Worm (Caenorhabditis elegans) whole organism, L4/young adult: ENCODE results near the gene F49C5.3.

Experiments used
- W03F9.2 ChIP-seq: fragments of 150-350 bp; optimal IDR thresholded peaks from 2 replicates; lab custom pipeline; 2014; ENCODE audit warnings: missing biosample characterization, missing genetic modification characterization
- dao-5 ChIP-seq: sonication (generic microtip); optimal IDR thresholded peaks from 2 replicates; lab custom pipeline; 2016; ENCODE audit warnings: missing genotype, missing genetic modification characterization, moderate library complexity, missing compliant biosample characterization
- him-1 ChIP-seq: sonication (generic microtip); optimal IDR thresholded peaks from 2 replicates; lab custom pipeline; 2016; ENCODE audit warnings: missing genotype, missing genetic modification reagents, missing genetic modification characterization, missing compliant biosample characterization

DNA sequence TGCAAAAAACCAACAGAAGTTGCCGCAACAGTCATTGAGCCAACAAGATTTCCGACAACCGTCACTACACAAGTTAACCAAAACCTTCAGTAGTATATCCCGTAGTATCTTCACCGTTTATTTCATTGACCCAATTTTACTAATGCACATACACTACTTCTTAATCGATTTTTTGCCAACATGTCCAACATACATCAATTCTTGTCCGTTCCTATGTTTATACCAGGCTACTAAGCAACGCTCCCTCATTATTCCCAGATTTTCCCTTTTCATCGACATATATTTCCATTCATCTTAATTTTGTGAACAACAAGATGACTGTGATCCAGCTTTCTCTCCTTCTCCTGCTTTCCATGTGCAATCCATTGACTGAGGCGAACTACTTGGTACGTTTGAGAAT is 29.5 kb downstream of the F49C5.3 start, which contains the start of gene F49C5.7:
- no peak for TF ChIP-seq him-1 (tag; lab: Kevin White, UChicago)
- TF ChIP-seq dao-5: no peak
- TF ChIP-seq W03F9.2 (tag; lab: Kevin White, UChicago): no peak
